Fruit fly (Drosophila melanogaster): ENCODE results near the gene kuk.

Gene kuk

dm6 chr3R:17061736-17062371, 18.2 kb upstream of the kuk start (continued):
- TF ChIP-seq CG7368 (GFP tag; optimal IDR thresholded peaks at IDR 0.05) (no peak), CG6808 (GFP tag; optimal IDR thresholded peaks at IDR 0.05) (peak; percentile 41), cyc (GFP tag; optimal IDR thresholded peaks at IDR 0.05) (no peak), dsx (GFP tag; optimal IDR thresholded peaks at IDR 0.05; ENCODE audit: poor library complexity, severe bottlenecking) (no peak), CG3032 (tag; optimal IDR thresholded peaks at IDR 0.05) (no peak), CG1621 (tag; optimal IDR thresholded peaks at IDR 0.05) (peak; percentile 18)

- TF ChIP-seq CG11762 (GFP tag; optimal IDR thresholded peaks at IDR 0.05; ENCODE audit: insufficient read depth) (no peak), CG6276 (GFP tag; optimal IDR thresholded peaks at IDR 0.05) (no peak), CG11294 (GFP tag; IDR thresholded peaks at IDR 0.05) (no peak), CG10631 (GFP tag; optimal IDR thresholded peaks at IDR 0.05) (no peak), vri (GFP tag; optimal IDR thresholded peaks at IDR 0.05) (no peak), CG15336 (GFP tag; IDR thresholded peaks at IDR 0.05) (no peak), CG31627 (GFP tag; optimal IDR thresholded peaks at IDR 0.05) (no peak), Sox14 (GFP tag; optimal IDR thresholded peaks at IDR 0.05) (no peak), Smox (GFP tag; optimal IDR thresholded peaks at IDR 0.05) (no peak), salr (GFP tag; optimal IDR thresholded peaks at IDR 0.05) (no peak), fd59A (GFP tag; optimal IDR thresholded peaks at IDR 0.05) (no peak), CG1621 (tag; optimal IDR thresholded peaks at IDR 0.05) (no peak), spab (GFP tag; optimal IDR thresholded peaks at IDR 0.05) (no peak), Ets21C (GFP tag; optimal IDR thresholded peaks at IDR 0.05) (no peak), eg (GFP tag; IDR thresholded peaks at IDR 0.05) (no peak), Blimp-1 (GFP tag; optimal IDR thresholded peaks at IDR 0.05) (no peak)
Measured at dm6 chr3R:17062705-17063104, 17.3 kb upstream of the kuk start.

- TF ChIP-seq CG10631 (GFP tag; optimal IDR thresholded peaks at IDR 0.05) (no peak), CG8319 (GFP tag; optimal IDR thresholded peaks at IDR 0.05) (no peak), CG11294 (GFP tag; IDR thresholded peaks at IDR 0.05) (no peak), Lpt (GFP tag; optimal IDR thresholded peaks at IDR 0.05) (no peak), eg (GFP tag; IDR thresholded peaks at IDR 0.05) (0 out of 3 replicates have a peak, but pooled peaks have one; percentile 29), Eip75B (GFP tag; optimal IDR thresholded peaks at IDR 0.05) (no peak), CG11902 (GFP tag; optimal IDR thresholded peaks at IDR 0.05) (no peak), ss (GFP tag; optimal IDR thresholded peaks at IDR 0.05) (no peak), Ets96B (tag; optimal IDR thresholded peaks at IDR 0.05) (no peak), topi (GFP tag; optimal IDR thresholded peaks at IDR 0.05) (no peak), CG7368 (GFP tag; optimal IDR thresholded peaks at IDR 0.05) (no peak), CG6854 (GFP tag; optimal IDR thresholded peaks at IDR 0.05) (no peak), fkh (GFP tag; optimal IDR thresholded peaks at IDR 0.05) (peak; percentile 35)
Measured at dm6 chr3R:17063763-17064162, 16.3 kb upstream of the kuk start.

dm6 chr3R:17065018-17065784, 14.8 kb upstream of the kuk start:
- TF ChIP-seq CG16779 (tag; optimal IDR thresholded peaks at IDR 0.05) = peak; percentile 73
- TF ChIP-seq vri (GFP tag; optimal IDR thresholded peaks at IDR 0.05) = peak; percentile 95
- peak; percentile 86 for TF ChIP-seq dsx (GFP tag; optimal IDR thresholded peaks at IDR 0.05; ENCODE audit: poor library complexity, severe bottlenecking)
- peak; percentile 92 for TF ChIP-seq CG4318 (GFP tag; optimal IDR thresholded peaks at IDR 0.05)
- no peak for TF ChIP-seq Hr38 (GFP tag; optimal IDR thresholded peaks at IDR 0.05)
- TF ChIP-seq CG8319 (GFP tag; optimal IDR thresholded peaks at IDR 0.05) = peak; percentile 87
- TF ChIP-seq spab (GFP tag; optimal IDR thresholded peaks at IDR 0.05) = peak; percentile 84
- peak; percentile 88 to 92 for TF ChIP-seq ss (GFP tag; optimal IDR thresholded peaks at IDR 0.05)
- peak; percentile 93 for TF ChIP-seq CG10669 (GFP tag; optimal IDR thresholded peaks at IDR 0.05)
- TF ChIP-seq CG6808 (GFP tag; optimal IDR thresholded peaks at IDR 0.05) = peak; percentile 85
- peak; percentile 10; the same call in 1 of the 2 replicates for TF ChIP-seq CG11294 (GFP tag; IDR thresholded peaks at IDR 0.05)
- peak; percentile 98 for TF ChIP-seq lz (GFP tag; optimal IDR thresholded peaks at IDR 0.05)
- TF ChIP-seq Sox15 (GFP tag; optimal IDR thresholded peaks at IDR 0.05) = peak; percentile 90
- peak; percentile 68 for TF ChIP-seq CG9139 (GFP tag; optimal IDR thresholded peaks at IDR 0.05)
- peak; percentile 91 for TF ChIP-seq dac (GFP tag; optimal IDR thresholded peaks at IDR 0.05)
- peak; percentile 88 for TF ChIP-seq CG11902 (GFP tag; optimal IDR thresholded peaks at IDR 0.05)
- peak; percentile 80 for TF ChIP-seq fd59A (GFP tag; optimal IDR thresholded peaks at IDR 0.05)
- TF ChIP-seq fkh (GFP tag; optimal IDR thresholded peaks at IDR 0.05) = peak; percentile 99
- TF ChIP-seq Gug (GFP tag; IDR thresholded peaks at IDR 0.05) = peak; percentile 84
- peak; percentile 91 for TF ChIP-seq CG6163 (GFP tag; IDR thresholded peaks at IDR 0.05)
- TF ChIP-seq CG6854 (GFP tag; optimal IDR thresholded peaks at IDR 0.05) = peak; percentile 86
- peak; percentile 79 to 90 for TF ChIP-seq salr (GFP tag; optimal IDR thresholded peaks at IDR 0.05)
- TF ChIP-seq CG8632 (GFP tag; optimal IDR thresholded peaks at IDR 0.05) = peak; percentile 93

All from whole organism, prepupa.